Worm (Caenorhabditis elegans): ENCODE data around the gene F55C9.11.

ce11 chrV:19311391-19311790 lies 1.9 kb upstream of the F55C9.11 start, which contains the start of gene C43D7.8:
- TF ChIP-seq tag-97 (GFP tag; IDR thresholded peaks at IDR 0.05) (no peak), ztf-11 (tag; optimal IDR thresholded peaks at IDR 0.05) (no peak), nhr-25 (tag; optimal IDR thresholded peaks at IDR 0.05; ENCODE audit: borderline replicate concordance, insufficient read depth) (no peak), ceh-20 (GFP tag; IDR thresholded peaks at IDR 0.05) (no peak), ama-1 (optimal IDR thresholded peaks at IDR 0.05) (no peak), hlh-30 (tag; optimal IDR thresholded peaks at IDR 0.05; ENCODE audit: insufficient read depth) (no peak), lin-15B (tag; optimal IDR thresholded peaks at IDR 0.05) (no peak), fos-1 (tag; optimal IDR thresholded peaks at IDR 0.05) (no peak), lsy-2 (tag; optimal IDR thresholded peaks at IDR 0.05) (no peak), nhr-11 (tag; optimal IDR thresholded peaks at IDR 0.05) (no peak), ces-1 (GFP tag; optimal IDR thresholded peaks at IDR 0.05) (no peak), unc-62 (GFP tag; optimal IDR thresholded peaks at IDR 0.05 in 1 of 2) (no peak), unc-62 (tag; optimal IDR thresholded peaks at IDR 0.05) (no peak)
